Worm (Caenorhabditis elegans) whole organism, L4/young adult: ENCODE data around the gene ZK896.4.
"Not testable (repeated sequence)": the region's sequence is repeated elsewhere in the genome, so short reads cannot be mapped to it uniquely, and the experiment has no call there.

Experiments
- W03F9.2 ChIP-seq: fragments of 150-350 bp; optimal IDR thresholded peaks from 2 replicates; lab custom pipeline; 2014; ENCODE audit warnings: missing biosample characterization, missing genetic modification characterization
- dao-5 ChIP-seq: sonication (generic microtip); optimal IDR thresholded peaks from 2 replicates; lab custom pipeline; 2016; ENCODE audit warnings: missing genotype, missing genetic modification characterization, moderate library complexity, missing compliant biosample characterization
- him-1 ChIP-seq: sonication (generic microtip); optimal IDR thresholded peaks from 2 replicates; lab custom pipeline; 2016; ENCODE audit warnings: missing genotype, missing genetic modification reagents, missing genetic modification characterization, missing compliant biosample characterization

ZK896.4 gene

ce11 chrIV:12900267-12900666 lies 17.2 kb upstream of the ZK896.4 start, which contains the start of gene K08D8.10:
TSS of gene K08D8.10 (plus strand) at chrIV:12900567.
- TF ChIP-seq W03F9.2 (tag; lab: Kevin White, UChicago) = no peak
- no peak for TF ChIP-seq him-1 (tag; lab: Kevin White, UChicago)
- no peak for TF ChIP-seq dao-5 (tag; lab: Kevin White, UChicago)

DNA sequence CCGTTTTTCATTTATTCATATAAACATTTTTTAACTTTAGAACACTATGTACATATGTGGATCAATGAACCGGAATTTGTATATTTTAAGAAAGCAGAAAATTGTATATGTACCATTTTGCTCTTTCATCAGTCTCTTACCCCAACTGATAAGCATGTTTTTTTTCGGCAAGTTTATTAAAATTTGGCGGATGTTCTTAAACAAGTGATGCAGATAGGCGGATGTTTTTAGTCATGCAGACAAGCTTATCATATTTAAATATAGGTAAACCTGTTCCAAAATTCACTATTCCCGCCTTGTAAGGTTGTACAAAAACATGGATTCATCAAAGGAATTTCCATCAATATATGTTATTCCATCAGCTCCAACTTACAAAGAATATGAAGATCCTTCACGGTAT lies 16.3 kb upstream of the ZK896.4 start, which contains the start of gene K08D8.9:
TSS of gene K08D8.9 (plus strand) at position 301 of the 400 bp plus-strand sequence.
- no peak for TF ChIP-seq dao-5 (tag; lab: Kevin White, UChicago)
- no peak for TF ChIP-seq W03F9.2 (tag; lab: Kevin White, UChicago)

ce11 chrIV:12898823-12899222 lies 15.7 kb upstream of the ZK896.4 start:
- TF ChIP-seq dao-5 (tag; lab: Kevin White, UChicago) (no peak), W03F9.2 (tag; lab: Kevin White, UChicago) (no peak), him-1 (tag; lab: Kevin White, UChicago) (no peak)

- no peak for TF ChIP-seq W03F9.2 (tag; lab: Kevin White, UChicago)
- no peak for TF ChIP-seq dao-5 (tag; lab: Kevin White, UChicago)
- no peak for TF ChIP-seq him-1 (tag; lab: Kevin White, UChicago)
Observed at ce11 chrIV:12897146-12897545, 14.1 kb upstream of the ZK896.4 start.

DNA sequence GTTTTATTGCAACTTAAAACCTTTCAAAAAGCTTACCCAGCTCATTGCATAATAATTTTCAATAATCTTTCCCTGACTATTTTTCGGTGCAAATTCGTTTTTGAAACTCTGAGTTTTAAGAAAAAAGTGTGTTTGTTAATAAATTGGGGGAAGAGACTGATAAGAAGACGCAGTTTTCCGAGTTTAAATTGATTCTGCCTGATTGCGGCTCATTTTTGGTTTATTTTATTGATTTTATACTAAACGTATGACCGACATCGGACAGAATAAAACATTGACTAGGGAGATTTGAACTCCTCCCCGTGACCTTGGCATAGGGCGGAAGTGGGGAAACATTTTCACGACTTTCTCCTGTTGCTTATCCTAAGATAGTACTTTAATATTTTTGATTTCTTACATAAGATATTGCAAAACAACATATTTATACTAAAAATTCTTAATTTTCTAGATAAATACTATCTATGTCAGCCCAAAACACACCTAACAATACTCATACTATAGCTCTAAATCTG lies 13.3 kb upstream of the ZK896.4 start, which contains the start of gene K08D8.7:
TSS of gene K08D8.7 (plus strand) at position 462 of the 512 bp plus-strand sequence.
- no peak for TF ChIP-seq him-1 (tag; lab: Kevin White, UChicago)
- no peak for TF ChIP-seq dao-5 (tag; lab: Kevin White, UChicago)
- no peak for TF ChIP-seq W03F9.2 (tag; lab: Kevin White, UChicago)

ce11 chrIV:12894996-12895395 lies 11.9 kb upstream of the ZK896.4 start, which contains the start of gene K08D8.11:
TSS of gene K08D8.11 (plus strand) at chrIV:12895296.
- TF ChIP-seq W03F9.2 (tag; lab: Kevin White, UChicago) (no peak), dao-5 (tag; lab: Kevin White, UChicago) (no peak), him-1 (tag; lab: Kevin White, UChicago) (no peak)

ce11 chrIV:12893166-12893565 lies 10.1 kb upstream of the ZK896.4 start, which contains the start of gene K08D8.12:
TSS of gene K08D8.12 (plus strand) at chrIV:12893466.
- no peak for TF ChIP-seq W03F9.2 (tag; lab: Kevin White, UChicago)
- no peak for TF ChIP-seq dao-5 (tag; lab: Kevin White, UChicago)
- no peak for TF ChIP-seq him-1 (tag; lab: Kevin White, UChicago)

DNA sequence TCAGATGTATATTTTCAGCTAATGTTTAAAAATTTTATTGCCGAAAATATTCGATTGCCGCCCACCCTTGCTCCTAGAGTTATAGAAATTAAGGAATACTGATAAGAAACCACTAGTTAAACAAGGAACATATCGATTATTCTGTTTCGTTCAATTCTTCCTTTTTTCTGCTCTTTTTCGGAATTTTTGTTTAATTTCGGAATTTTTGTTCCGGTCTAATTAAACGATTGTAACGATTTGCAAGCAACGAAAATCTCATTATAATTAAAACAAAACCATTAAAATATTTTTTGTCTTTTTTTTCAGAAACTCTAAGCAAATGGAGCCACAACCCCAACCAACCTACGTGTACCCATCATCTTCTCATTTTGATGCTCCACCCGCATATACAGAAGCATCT lies 9.1 kb upstream of the ZK896.4 start, which contains the start of gene K08D8.1:
TSS of gene K08D8.1 (plus strand) at position 301 of the 400 bp plus-strand sequence.
- no peak for TF ChIP-seq W03F9.2 (tag; lab: Kevin White, UChicago)
- TF ChIP-seq him-1 (tag; lab: Kevin White, UChicago) = no peak
- no peak for TF ChIP-seq dao-5 (tag; lab: Kevin White, UChicago)

DNA sequence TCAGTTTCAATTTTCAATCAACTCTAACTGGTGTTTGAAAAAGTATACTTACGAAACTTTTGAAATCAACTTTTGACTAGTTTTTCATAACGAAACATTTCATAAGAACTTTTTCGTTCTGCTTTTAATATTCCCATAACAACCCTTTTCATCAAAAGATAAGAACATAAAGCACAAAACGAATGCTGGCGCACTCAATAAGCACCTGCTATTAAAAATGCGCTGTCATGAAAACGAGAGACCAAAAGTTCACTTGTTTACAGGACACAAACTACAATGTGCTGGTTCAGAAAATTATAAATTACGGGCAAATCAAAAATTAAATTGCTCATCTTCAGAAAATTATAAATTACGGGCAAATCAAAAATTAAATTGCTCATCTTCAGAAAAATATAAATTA lies 8.0 kb upstream of the ZK896.4 start:
- TF ChIP-seq dao-5 (tag; lab: Kevin White, UChicago) (no peak), him-1 (tag; lab: Kevin White, UChicago) (no peak), W03F9.2 (tag; lab: Kevin White, UChicago) (no peak)

DNA sequence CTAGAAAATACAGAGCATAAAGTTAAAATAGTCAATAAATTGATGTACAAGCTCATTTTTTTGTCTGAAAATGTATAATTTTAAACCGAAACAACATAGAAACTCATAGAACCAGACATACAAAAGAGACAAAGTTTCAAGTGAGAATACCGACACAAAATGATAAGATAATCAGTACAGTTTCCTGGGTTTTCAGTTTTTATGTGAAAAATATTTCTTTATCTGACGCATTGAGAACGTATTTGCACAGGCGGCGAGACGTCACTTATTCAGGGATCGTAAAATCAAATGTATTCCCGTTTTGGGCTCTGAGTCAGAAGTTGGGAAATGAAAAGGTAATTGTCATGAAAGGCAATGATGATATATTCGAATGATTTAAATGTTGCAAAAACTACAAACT lies 7.4 kb upstream of the ZK896.4 start, which contains the start of gene K08D8.6:
TSS of gene K08D8.6 (minus strand) at position 64 of the 400 bp plus-strand sequence.
- TF ChIP-seq him-1 (tag; lab: Kevin White, UChicago) = no peak
- TF ChIP-seq W03F9.2 (tag; lab: Kevin White, UChicago) = no peak
- TF ChIP-seq dao-5 (tag; lab: Kevin White, UChicago) = no peak

DNA sequence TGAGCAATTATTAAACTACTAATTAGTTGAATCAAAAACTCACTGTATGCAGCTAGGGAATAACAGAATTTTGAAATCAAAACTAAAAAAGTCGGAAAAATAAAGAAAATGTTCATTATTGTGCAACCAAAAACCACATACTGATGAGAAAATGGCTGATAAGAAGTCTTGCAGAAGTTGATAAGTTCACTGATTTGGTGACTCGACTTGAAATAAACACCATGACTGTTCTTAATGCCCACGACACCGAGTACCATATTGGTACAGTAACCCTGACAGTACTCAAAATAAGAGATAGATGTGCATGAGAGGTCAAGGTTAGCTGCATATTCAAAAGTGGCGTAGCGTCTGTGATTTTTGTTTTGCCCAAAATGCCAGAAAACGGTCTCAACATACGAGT lies 2.9 kb upstream of the ZK896.4 start:
- no peak for TF ChIP-seq him-1 (tag; lab: Kevin White, UChicago)
- TF ChIP-seq W03F9.2 (tag; lab: Kevin White, UChicago) = no peak
- no peak for TF ChIP-seq dao-5 (tag; lab: Kevin White, UChicago)

DNA sequence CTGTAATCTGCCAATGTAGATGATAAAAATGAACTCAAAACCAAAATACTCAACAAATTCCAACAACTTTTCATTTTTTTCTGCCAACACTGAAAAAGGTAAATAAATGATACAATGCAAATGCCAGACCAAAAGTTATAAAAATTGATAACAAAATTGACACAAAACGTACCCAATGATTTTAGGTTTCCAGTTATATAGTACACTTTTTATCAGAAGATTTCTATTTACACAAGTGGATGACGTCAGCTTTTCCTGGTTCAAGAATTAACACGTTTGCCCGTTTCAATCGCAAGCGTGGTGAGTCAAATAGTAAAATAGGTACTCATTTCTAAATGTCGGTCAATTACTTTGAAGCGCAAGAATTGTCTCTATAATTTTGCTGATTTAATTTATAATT lies 3.5 kb downstream of the ZK896.4 start, which contains the start of gene ZK896.5:
TSS of gene ZK896.5 (minus strand) at position 89 of the 400 bp plus-strand sequence.
- no peak for TF ChIP-seq W03F9.2 (tag; lab: Kevin White, UChicago)
- TF ChIP-seq dao-5 (tag; lab: Kevin White, UChicago) = no peak
- no peak for TF ChIP-seq him-1 (tag; lab: Kevin White, UChicago)

ce11 chrIV:12876558-12876957 lies 6.5 kb downstream of the ZK896.4 start:
- TF ChIP-seq dao-5 (tag; lab: Kevin White, UChicago) (no peak), W03F9.2 (tag; lab: Kevin White, UChicago) (no peak), him-1 (tag; lab: Kevin White, UChicago) (no peak)

- not testable (repeated sequence) for TF ChIP-seq W03F9.2, dao-5, him-1 (tag; lab: Kevin White, UChicago)
Observed at ce11 chrIV:12875260-12875659, 7.8 kb downstream of the ZK896.4 start, which contains the start of gene ZK896.1. TSS of gene ZK896.1 (minus strand) at chrIV:12875360.
